Worm (Caenorhabditis elegans) whole organism, early embryonic: Measurements from ENCODE around the gene end-3.

Experiments
- aly-1 ChIP-seq: sonication (generic microtip); optimal IDR thresholded peaks from 2 replicates; lab custom pipeline; 2016; ENCODE audit warnings: missing genetic modification characterization, missing compliant biosample characterization
- ama-1 ChIP-seq: fragments of 150-350 bp; optimal IDR thresholded peaks from 2 replicates; lab custom pipeline; 2014

DNA sequence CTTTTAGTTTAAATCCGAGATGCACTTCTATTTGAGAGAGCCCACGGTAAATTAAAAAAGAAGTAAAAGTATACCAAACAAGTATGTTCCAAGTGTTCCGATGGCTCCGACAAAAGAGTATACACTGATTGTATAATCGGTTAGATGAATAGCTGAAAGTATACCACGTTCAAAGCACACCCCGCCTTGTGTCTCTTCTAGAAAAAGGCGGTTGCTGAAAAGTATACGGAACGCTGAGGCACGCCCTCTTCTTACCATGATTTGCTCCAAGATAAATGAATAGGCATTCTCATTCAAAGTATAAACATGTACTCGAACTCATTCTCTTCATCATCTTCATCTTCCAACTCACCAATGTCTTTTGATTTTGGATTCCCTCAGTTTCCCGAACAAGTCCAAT lies at the start of gene end-3:
- no peak for TF ChIP-seq aly-1 (tag; lab: Kevin White, UChicago)
- no peak for TF ChIP-seq ama-1 (lab: Kevin White, UChicago)
